Worm (Caenorhabditis elegans): ENCODE results near the gene F42A9.7.

The F42A9.7 gene

ce11 chrIV:8587057-8587456, 29.9 kb downstream of the F42A9.7 start:
- TF ChIP-seq lin-39 (tag; optimal IDR thresholded peaks at IDR 0.05) (peak; percentile 49), skn-1 (tag; optimal IDR thresholded peaks at IDR 0.05) (no peak), dpl-1 (GFP tag; optimal IDR thresholded peaks at IDR 0.05) (peak in 2 of 3 experiments; percentile 12 to 38), blmp-1 (tag; optimal IDR thresholded peaks at IDR 0.05) (peak; percentile 34), snu-23 (GFP tag; optimal IDR thresholded peaks at IDR 0.05) (peak; percentile 58), lin-35 (GFP tag; optimal IDR thresholded peaks at IDR 0.05) (peak; percentile 23 to 40), ets-5 (GFP tag; IDR thresholded peaks at IDR 0.05) (no peak), vab-15 (tag; optimal IDR thresholded peaks at IDR 0.05) (no peak), fos-1 (tag; optimal IDR thresholded peaks at IDR 0.05) (peak; percentile 4), ceh-82 (tag; optimal IDR thresholded peaks at IDR 0.05) (peak in 2 of 3 experiments; percentile 42 to 50), mep-1 (tag; optimal IDR thresholded peaks at IDR 0.05) (peak; percentile 5), nhr-71 (tag; optimal IDR thresholded peaks at IDR 0.05) (peak; percentile 72), ceh-63 (GFP tag; optimal IDR thresholded peaks at IDR 0.05) (no peak), ztf-4 (tag; optimal IDR thresholded peaks at IDR 0.05) (peak; percentile 28), elt-3 (tag; optimal IDR thresholded peaks at IDR 0.05) (no peak), egl-13 (tag; optimal IDR thresholded peaks at IDR 0.05) (no peak), lin-13 (GFP tag; optimal IDR thresholded peaks at IDR 0.05) (peak; percentile 44), tbx-2 (tag; optimal IDR thresholded peaks at IDR 0.05) (peak; percentile 41), nhr-20 (tag; optimal IDR thresholded peaks at IDR 0.05) (peak; percentile 37), swsn-7 (tag; optimal IDR thresholded peaks at IDR 0.05) (peak; percentile 38), hlh-17 (GFP tag; optimal IDR thresholded peaks at IDR 0.05; ENCODE audit: borderline replicate concordance) (no peak), fkh-10 (GFP tag; optimal IDR thresholded peaks at IDR 0.05) (no peak), C16A3.4 (tag; optimal IDR thresholded peaks at IDR 0.05) (no peak), nhr-28 (tag; optimal IDR thresholded peaks at IDR 0.05) (no peak), nhr-84 (tag; optimal IDR thresholded peaks at IDR 0.05) (no peak), xbp-1 (tag; optimal IDR thresholded peaks at IDR 0.05) (peak; percentile 38), sox-4 (tag; optimal IDR thresholded peaks at IDR 0.05) (no peak), nhr-19 (GFP tag; conservative IDR thresholded peaks at IDR 0.05) (peak; percentile 47), lsy-2 (tag; optimal IDR thresholded peaks at IDR 0.05) (peak in 1 of 2 experiments; percentile 58), zip-4 (GFP tag; optimal IDR thresholded peaks at IDR 0.05) (no peak), lin-14 (GFP tag; optimal IDR thresholded peaks at IDR 0.05) (peak; percentile 89), unc-86 (tag; optimal IDR thresholded peaks at IDR 0.05) (peak; percentile 66), sup-37 (GFP tag; optimal IDR thresholded peaks at IDR 0.05) (no peak), nhr-11 (tag; optimal IDR thresholded peaks at IDR 0.05) (no peak), nhr-47 (tag; optimal IDR thresholded peaks at IDR 0.05) (peak; percentile 14), tlp-1 (tag; optimal IDR thresholded peaks at IDR 0.05) (no peak), fkh-4 (tag; optimal IDR thresholded peaks at IDR 0.05; ENCODE audit: borderline replicate concordance) (no peak), nhr-90 (tag; optimal IDR thresholded peaks at IDR 0.05; ENCODE audit: poor library complexity) (no peak), grh-1 (GFP tag; IDR thresholded peaks at IDR 0.05) (no peak), hpl-2 (GFP tag; optimal IDR thresholded peaks at IDR 0.05) (no peak), efl-1 (optimal IDR thresholded peaks at IDR 0.05) (peak; percentile 55 to 59), efl-1 (GFP tag; optimal IDR thresholded peaks at IDR 0.05 in 1 of 2) (peak in 1 of 2 experiments; percentile 31), nhr-85 (tag) (peak; percentile 81), irx-1 (tag; optimal IDR thresholded peaks at IDR 0.05) (peak; percentile 3), ceh-8 (GFP tag; optimal IDR thresholded peaks at IDR 0.05) (peak; percentile 9), lir-3 (tag; optimal IDR thresholded peaks at IDR 0.05; ENCODE audit: poor library complexity) (no peak), zag-1 (tag; optimal IDR thresholded peaks at IDR 0.05) (no peak), nhr-237 (tag; optimal IDR thresholded peaks at IDR 0.05) (no peak), rnt-1 (tag; optimal IDR thresholded peaks at IDR 0.05) (peak; percentile 86), nhr-77 (tag; optimal IDR thresholded peaks at IDR 0.05) (peak; percentile 39), egl-27 (tag; optimal IDR thresholded peaks at IDR 0.05) (peak in 1 of 2 experiments; percentile 70), ceh-90 (tag; optimal IDR thresholded peaks at IDR 0.05) (no peak), efl-3 (GFP tag; optimal IDR thresholded peaks at IDR 0.05) (no peak)
